Worm (Caenorhabditis elegans) whole organism, L3 larva: ENCODE data around the gene dpr-1.

Experiments used
- R02D3.7 ChIP-seq: fragments of 150-350 bp; optimal IDR thresholded peaks from 2 replicates; lab custom pipeline; 2014; ENCODE audit warnings: missing biosample characterization, missing genetic modification characterization
- aly-2 ChIP-seq: fragments of 150-350 bp; optimal IDR thresholded peaks from 2 replicates; lab custom pipeline; 2014; ENCODE audit warnings: missing biosample characterization, missing genetic modification characterization
- ama-1 ChIP-seq: fragments of 150-350 bp; optimal IDR thresholded peaks from 2 replicates; lab custom pipeline; 2018
- ceh-28 ChIP-seq: fragments of 150-350 bp; optimal IDR thresholded peaks from 2 replicates; lab custom pipeline; 2014; ENCODE audit warnings: missing biosample characterization, missing genetic modification reagents, missing genetic modification characterization
- elt-1 ChIP-seq: fragments of 150-350 bp; optimal IDR thresholded peaks from 2 replicates; lab custom pipeline; 2014; ENCODE audit warnings: missing biosample characterization, missing genetic modification characterization
- fkh-10 ChIP-seq: sonication (generic microtip); optimal IDR thresholded peaks from 2 replicates; lab custom pipeline; 2017; ENCODE audit warnings: missing biosample characterization, missing genetic modification reagents, missing genetic modification characterization
- lin-15B ChIP-seq: fragments of 150-350 bp; optimal IDR thresholded peaks from 2 replicates; lab custom pipeline; 2014; ENCODE audit warnings: missing biosample characterization, missing genetic modification characterization
- mdl-1 ChIP-seq: fragments of 150-350 bp; optimal IDR thresholded peaks from 2 replicates; lab custom pipeline; 2014; ENCODE audit warnings: missing biosample characterization, missing genetic modification characterization
- nhr-11 ChIP-seq: fragments of 150-350 bp; optimal IDR thresholded peaks from 2 replicates; lab custom pipeline; 2014; ENCODE audit warnings: missing biosample characterization, missing genetic modification characterization
- snpc-4 ChIP-seq: fragments of 150-350 bp; optimal IDR thresholded peaks from 2 replicates; lab custom pipeline; 2014; ENCODE audit warnings: missing biosample characterization, missing genetic modification characterization
- zag-1 ChIP-seq: fragments of 150-350 bp; optimal IDR thresholded peaks from 2 replicates; lab custom pipeline; 2014; ENCODE audit warnings: missing biosample characterization, missing genetic modification characterization
- ztf-11 ChIP-seq: fragments of 150-350 bp; optimal IDR thresholded peaks from 2 replicates; lab custom pipeline; 2014; ENCODE audit warnings: missing biosample characterization, missing genetic modification characterization

ce11 chrV:13915390-13915789 lies 26.6 kb downstream of the dpr-1 start, which contains the start of gene gcy-32:
- no peak for TF ChIP-seq ama-1 (lab: Kevin White, UChicago)
- TF ChIP-seq aly-2 (tag; lab: Kevin White, UChicago), result no peak
- no peak for TF ChIP-seq snpc-4 (tag; lab: Kevin White, UChicago)
- TF ChIP-seq lin-15B (tag; lab: Kevin White, UChicago), result no peak
- no peak for TF ChIP-seq ztf-11 (tag; lab: Kevin White, UChicago)
- no peak for TF ChIP-seq ceh-28
- no peak for TF ChIP-seq zag-1
- no peak for TF ChIP-seq fkh-10 (GFP tag; lab: Kevin White, UChicago)
- no peak for TF ChIP-seq mdl-1
- TF ChIP-seq elt-1, result no peak
- TF ChIP-seq nhr-11 (tag; lab: Kevin White, UChicago), result no peak
- no peak for TF ChIP-seq R02D3.7 (tag; lab: Kevin White, UChicago)
